Fruit fly (Drosophila melanogaster): Measurements from ENCODE around the gene GstD6.

GstD6 gene

dm6 chr3R:12369135-12369792 lies 7.7 kb upstream of the GstD6 start, which contains the start of gene GstD1 (continued):
- TF ChIP-seq CG7839 (tag; optimal IDR thresholded peaks at IDR 0.05) (peak; percentile 55), CG10147 (GFP tag; optimal IDR thresholded peaks at IDR 0.05) (peak; percentile 76), crol (GFP tag; IDR thresholded peaks at IDR 0.05) (peak; percentile 100), lab (GFP tag; optimal IDR thresholded peaks at IDR 0.05) (peak; percentile 43), wdn (GFP tag; IDR thresholded peaks at IDR 0.05) (no peak; the same call in 1 of the 2 replicates), MTF-1 (GFP tag; optimal IDR thresholded peaks at IDR 0.05; ENCODE audit: borderline replicate concordance) (no peak), CG9876 (GFP tag; optimal IDR thresholded peaks at IDR 0.05) (no peak), prd (optimal IDR thresholded peaks at IDR 0.05) (no peak), prd (GFP tag; IDR thresholded peaks at IDR 0.05) (peak; percentile 35; the same call in 1 of the 3 replicates), CG10979 (tag; optimal IDR thresholded peaks at IDR 0.05) (peak; percentile 12), C15 (GFP tag; IDR thresholded peaks at IDR 0.05) (no peak), gfzf (GFP tag; optimal IDR thresholded peaks at IDR 0.05) (no peak), CG14441 (GFP tag; IDR thresholded peaks at IDR 0.05) (no peak; the same call in 1 of the 2 replicates), CkIIα-i1 (GFP tag; IDR thresholded peaks at IDR 0.05) (no peak), CG18764 (GFP tag; optimal IDR thresholded peaks at IDR 0.05) (no peak), h (optimal IDR thresholded peaks at IDR 0.05) (no peak), CG6689 (GFP tag; IDR thresholded peaks at IDR 0.05) (no peak), CG34376 (GFP tag; optimal IDR thresholded peaks at IDR 0.05) (peak; percentile 53), CG3995 (GFP tag; optimal IDR thresholded peaks at IDR 0.05) (peak; percentile 49), inv (GFP tag; IDR thresholded peaks at IDR 0.05; ENCODE audit: partially characterized antibody) (peak; percentile 45; the same call in 1 of the 2 replicates), Sry-δ (GFP tag; optimal IDR thresholded peaks at IDR 0.05) (no peak), CG34422 (GFP tag; IDR thresholded peaks at IDR 0.05) (peak; percentile 81; the same call in 1 of the 3 replicates), Hmx (GFP tag; optimal IDR thresholded peaks at IDR 0.05) (no peak), CG17912 (GFP tag; optimal IDR thresholded peaks at IDR 0.05) (no peak), CG17361 (GFP tag; IDR thresholded peaks at IDR 0.05) (peak; percentile 49; the same call in 1 of the 3 replicates), peb (GFP tag; IDR thresholded peaks at IDR 0.05) (no peak), CG10274 (GFP tag; optimal IDR thresholded peaks at IDR 0.05) (peak; percentile 86), fd102C (GFP tag; optimal IDR thresholded peaks at IDR 0.05) (no peak), CG6654 (GFP tag; optimal IDR thresholded peaks at IDR 0.05) (peak; percentile 34), CG2875 (GFP tag; optimal IDR thresholded peaks at IDR 0.05) (no peak), CG1233 (GFP tag; optimal IDR thresholded peaks at IDR 0.05) (peak; percentile 4), CG17568 (GFP tag; optimal IDR thresholded peaks at IDR 0.05) (no peak), CG7987 (GFP tag; optimal IDR thresholded peaks at IDR 0.05) (no peak), bigmax (GFP tag; optimal IDR thresholded peaks at IDR 0.05) (no peak), CG2129 (GFP tag; IDR thresholded peaks at IDR 0.05; ENCODE audit: partially characterized antibody) (no peak), bcd (GFP tag; optimal IDR thresholded peaks at IDR 0.05) (peak; percentile 51), CG18619 (GFP tag; optimal IDR thresholded peaks at IDR 0.05) (peak; percentile 44), CG14860 (GFP tag; IDR thresholded peaks at IDR 0.05; ENCODE audit: partially characterized antibody) (no peak), CG10543 (GFP tag; optimal IDR thresholded peaks at IDR 0.05) (peak; percentile 89), HLH54F (GFP tag; optimal IDR thresholded peaks at IDR 0.05) (no peak), H2.0 (GFP tag; IDR thresholded peaks at IDR 0.05) (0 out of 2 replicates have a peak, but pooled peaks have one; percentile 4), onecut (GFP tag; IDR thresholded peaks at IDR 0.05) (peak; percentile 7; the same call in 1 of the 2 replicates), CG12769 (tag; optimal IDR thresholded peaks at IDR 0.05) (peak; percentile 55), CG7786 (GFP tag; optimal IDR thresholded peaks at IDR 0.05) (peak; percentile 26), jumu (GFP tag; optimal IDR thresholded peaks at IDR 0.05) (peak; percentile 39), otp (GFP tag; IDR thresholded peaks at IDR 0.05) (no peak), Xrp1 (GFP tag; IDR thresholded peaks at IDR 0.05) (0 out of 2 replicates have a peak, but pooled peaks have one; percentile 35), CG16779 (GFP tag; IDR thresholded peaks at IDR 0.05) (no peak), scrt (GFP tag; optimal IDR thresholded peaks at IDR 0.05) (peak; percentile 35), cas (GFP tag; IDR thresholded peaks at IDR 0.05) (0 out of 2 replicates have a peak, but pooled peaks have one; percentile 27)
